Worm (Caenorhabditis elegans) whole organism, young adult: ENCODE measurements around the gene xrn-1.

Experiments used
- F10E7.11 ChIP-seq: sonication (generic microtip); optimal IDR thresholded peaks from 2 replicates; lab custom pipeline; 2017; ENCODE audit warnings: mild to moderate bottlenecking, missing genetic modification characterization, moderate library complexity, missing compliant biosample characterization
- Y53G8AR.9 ChIP-seq: fragments of 200-800 bp; sonication (Bioruptor generic); conservative IDR thresholded peaks from 2 replicates; pipeline ENCODE4 v1.3.6; 2022; ENCODE audit warnings: missing genetic modification reagents, missing genetic modification characterization, missing compliant biosample characterization
- ZK185.1 ChIP-seq: sonication (generic microtip); optimal IDR thresholded peaks from 2 replicates; lab custom pipeline; 2016; ENCODE audit warnings: mild to moderate bottlenecking, missing genetic modification characterization, missing compliant biosample characterization; ENCODE audit not compliant: poor library complexity, severe bottlenecking
- cebp-2 ChIP-seq: fragments of 200-800 bp; sonication (Bioruptor generic); IDR thresholded peaks from 2 replicates; pipeline ENCODE4 v1.3.6; 2022; ENCODE audit warnings: missing genetic modification characterization, missing compliant biosample characterization
- madf-10 ChIP-seq: sonication (generic microtip); optimal IDR thresholded peaks from 2 replicates; lab custom pipeline; 2016; ENCODE audit warnings: mild to moderate bottlenecking, missing genetic modification characterization, missing compliant biosample characterization
- mel-28 ChIP-seq: sonication (generic microtip); optimal IDR thresholded peaks from 2 replicates; lab custom pipeline; 2016; ENCODE audit warnings: borderline replicate concordance, mild to moderate bottlenecking, missing genetic modification characterization, missing compliant biosample characterization
- repo-1 ChIP-seq: sonication (generic microtip); optimal IDR thresholded peaks from 2 replicates; lab custom pipeline; 2017; ENCODE audit warnings: mild to moderate bottlenecking, missing genetic modification characterization, missing compliant biosample characterization
- snpc-3.4 ChIP-seq: sonication (generic microtip); optimal IDR thresholded peaks from 2 replicates; lab custom pipeline; 2017; ENCODE audit warnings: missing genetic modification characterization, mild to moderate bottlenecking, missing compliant biosample characterization, antibody characterized with exemption, moderate library complexity, missing genotype, missing genetic modification reagents
- unc-62 ChIP-seq: fragments of 150-350 bp; optimal IDR thresholded peaks from 2 replicates; lab custom pipeline; 2014; ENCODE audit warnings: missing biosample characterization, missing genetic modification reagents, missing genetic modification characterization

ce11 chrII:14052204-14052603 is 16.5 kb upstream of the xrn-1 start, which contains the start of gene daf-5:
- no peak for TF ChIP-seq ZK185.1
- TF ChIP-seq snpc-3.4 (tag; lab: Kevin White, UChicago): no peak
- TF ChIP-seq madf-10 (tag; lab: Kevin White, UChicago): no peak
- no peak for TF ChIP-seq cebp-2 (GFP tag; lab: Robert Waterston, UW)
- TF ChIP-seq mel-28 (tag; lab: Kevin White, UChicago): no peak
- TF ChIP-seq Y53G8AR.9: no peak
- TF ChIP-seq F10E7.11 (tag; lab: Kevin White, UChicago): no peak
- no peak for TF ChIP-seq repo-1 (tag; lab: Kevin White, UChicago)
- TF ChIP-seq unc-62: no peak
